Fruit fly (Drosophila melanogaster) whole organism, embryonic: ENCODE results near the gene Crys.

Experiments used
- BtbVII ChIP-seq: fragments of 200-800 bp; sonication (Bioruptor generic); optimal IDR thresholded peaks from 3 replicates; lab custom pipeline; 2017; ENCODE audit warnings: missing biosample characterization, mild to moderate bottlenecking, missing genetic modification characterization
- C15 ChIP-seq: fragments of 200-800 bp; sonication (Bioruptor generic); IDR thresholded peaks from 3 replicates; pipeline ENCODE4 v1.3.6; 2022; ENCODE audit warnings: missing biosample characterization, missing genetic modification characterization
- CG1024 ChIP-seq: fragments of 200-800 bp; sonication (Bioruptor generic); IDR thresholded peaks from 2 replicates; pipeline ENCODE4 v1.3.6; 2022; ENCODE audit warnings: missing biosample characterization, missing genetic modification characterization
- CG10274 ChIP-seq: fragments of 200-800 bp; sonication (Bioruptor generic); optimal IDR thresholded peaks from 3 replicates; lab custom pipeline; 2017; ENCODE audit warnings: missing biosample characterization, mild to moderate bottlenecking, missing genetic modification characterization
- CG10565 ChIP-seq: fragments of 200-800 bp; sonication (Bioruptor generic); optimal IDR thresholded peaks from 3 replicates; lab custom pipeline; 2016; ENCODE audit warnings: missing biosample characterization, mild to moderate bottlenecking, missing genetic modification characterization
- CG12155 ChIP-seq: fragments of 200-800 bp; sonication (Bioruptor generic); optimal IDR thresholded peaks from 3 replicates; lab custom pipeline; 2016; ENCODE audit warnings: missing biosample characterization, missing genetic modification characterization
- CG12219 ChIP-seq: fragments of 200-800 bp; sonication (Bioruptor generic); optimal IDR thresholded peaks from 3 replicates; lab custom pipeline; 2018; ENCODE audit warnings: missing biosample characterization, mild to moderate bottlenecking, missing genetic modification characterization
- CG14014 ChIP-seq: fragments of 200-800 bp; sonication (Bioruptor generic); IDR thresholded peaks from 2 replicates; pipeline ENCODE4 v1.3.6; 2022; ENCODE audit warnings: missing biosample characterization, missing genetic modification characterization
- CG1529 ChIP-seq: fragments of 200-800 bp; sonication (Bioruptor generic); optimal IDR thresholded peaks from 3 replicates; lab custom pipeline; 2018; ENCODE audit warnings: missing biosample characterization, missing genetic modification characterization
- CG15696 ChIP-seq: fragments of 200-800 bp; sonication (Bioruptor generic); optimal IDR thresholded peaks from 2 replicates; lab custom pipeline; 2019; ENCODE audit warnings: missing biosample characterization, mild to moderate bottlenecking, missing genetic modification characterization, moderate library complexity
- CG17385 ChIP-seq: fragments of 200-800 bp; sonication (Bioruptor generic); optimal IDR thresholded peaks from 3 replicates; lab custom pipeline; 2018; ENCODE audit warnings: missing biosample characterization, mild to moderate bottlenecking, missing genetic modification characterization
- CG2116 ChIP-seq: fragments of 200-800 bp; sonication (Bioruptor generic); optimal IDR thresholded peaks from 3 replicates; lab custom pipeline; 2018; ENCODE audit warnings: missing biosample characterization, mild to moderate bottlenecking, missing genetic modification characterization
- CG2202 ChIP-seq: fragments of 200-800 bp; sonication (Bioruptor generic); optimal IDR thresholded peaks from 2 replicates; lab custom pipeline; 2018; ENCODE audit warnings: missing biosample characterization, mild to moderate bottlenecking, missing genetic modification characterization
- CG30403 ChIP-seq: fragments of 200-800 bp; sonication (Bioruptor generic); optimal IDR thresholded peaks from 3 replicates; lab custom pipeline; 2016; ENCODE audit warnings: missing biosample characterization, missing genetic modification characterization
- CG32532 ChIP-seq: fragments of 200-800 bp; sonication (Bioruptor generic); IDR thresholded peaks from 2 replicates; pipeline ENCODE4 v1.3.6; 2022; ENCODE audit warnings: missing biosample characterization, missing genetic modification characterization
- CG32767 ChIP-seq: fragments of 200-800 bp; sonication (Bioruptor generic); IDR thresholded peaks from 2 replicates; pipeline ENCODE4 v1.3.6; 2022; ENCODE audit warnings: missing biosample characterization, missing genetic modification characterization
- CG3726 ChIP-seq: fragments of 200-800 bp; sonication (Bioruptor generic); IDR thresholded peaks from 3 replicates; pipeline ENCODE4, ENCODE4 v1.3.6; 2022; ENCODE audit warnings: missing biosample characterization, missing genetic modification characterization
- CG6689 ChIP-seq: fragments of 200-800 bp; sonication (Bioruptor generic); IDR thresholded peaks from 2 replicates; pipeline ENCODE4 v1.3.6; 2022; ENCODE audit warnings: missing biosample characterization, missing genetic modification characterization
- CG8765 ChIP-seq: fragments of 200-800 bp; sonication (Bioruptor generic); IDR thresholded peaks from 2 replicates; pipeline ENCODE4 v1.3.6; 2022; ENCODE audit warnings: missing biosample characterization, missing genetic modification characterization
- CHES-1-like ChIP-seq: fragments of 200-800 bp; sonication (Bioruptor generic); optimal IDR thresholded peaks from 2 replicates; lab custom pipeline; 2016; ENCODE audit warnings: missing biosample characterization, missing genetic modification characterization
- Camta ChIP-seq: fragments of 200-800 bp; sonication (Bioruptor generic); optimal IDR thresholded peaks from 2 replicates; lab custom pipeline; 2016; ENCODE audit warnings: missing biosample characterization, missing genetic modification characterization
- Drgx ChIP-seq: fragments of 200-800 bp; sonication (Bioruptor generic); IDR thresholded peaks from 2 replicates; pipeline ENCODE4 v1.3.6; 2022; ENCODE audit warnings: missing biosample characterization, missing genetic modification characterization
- E2f2 ChIP-seq: fragments of 200-800 bp; sonication (Bioruptor generic); IDR thresholded peaks from 2 replicates; pipeline ENCODE4 v1.3.6; 2022; ENCODE audit warnings: missing biosample characterization, missing genetic modification characterization
- Mad ChIP-seq: fragments of 200-800 bp; sonication (Bioruptor generic); optimal IDR thresholded peaks from 2 replicates; lab custom pipeline; 2016; ENCODE audit warnings: missing biosample characterization, missing genetic modification characterization
- NC2β ChIP-seq: fragments of 200-800 bp; sonication (Bioruptor generic); optimal IDR thresholded peaks from 2 replicates; lab custom pipeline; 2016; ENCODE audit warnings: missing biosample characterization, missing genetic modification characterization
- NK7.1 ChIP-seq: fragments of 200-800 bp; sonication (Bioruptor generic); optimal IDR thresholded peaks from 3 replicates; lab custom pipeline; 2016; ENCODE audit warnings: missing biosample characterization, missing genetic modification characterization
- Oli ChIP-seq: fragments of 200-800 bp; sonication (Bioruptor generic); optimal IDR thresholded peaks from 2 replicates; lab custom pipeline; 2018; ENCODE audit warnings: missing biosample characterization, mild to moderate bottlenecking, missing genetic modification characterization, moderate library complexity
- Pdp1 ChIP-seq, 2 experiments: fragments of 200-800 bp; sonication (Bioruptor generic); optimal IDR thresholded peaks; 3 replicates each; lab custom pipeline; 2016; ENCODE audit warnings: missing biosample characterization in 2 of 2, missing genetic modification characterization in 2 of 2, mild to moderate bottlenecking in 1 of 2, moderate library complexity in 1 of 2
- Xbp1 ChIP-seq: fragments of 200-800 bp; sonication (Bioruptor generic); optimal IDR thresholded peaks from 3 replicates; lab custom pipeline; 2016; ENCODE audit warnings: missing biosample characterization, mild to moderate bottlenecking, missing genetic modification characterization
- Xrp1 ChIP-seq: fragments of 200-800 bp; sonication (Bioruptor generic); IDR thresholded peaks from 2 replicates; pipeline ENCODE4 v1.3.6; 2022; ENCODE audit warnings: missing biosample characterization, missing genetic modification characterization
- amos ChIP-seq: fragments of 200-800 bp; sonication (Bioruptor generic); IDR thresholded peaks from 2 replicates; pipeline ENCODE4 v1.3.6; 2022; ENCODE audit warnings: missing biosample characterization, missing genetic modification characterization; ENCODE audit not compliant: partially characterized antibody
- bab2 ChIP-seq: fragments of 200-800 bp; sonication (Bioruptor generic); optimal IDR thresholded peaks from 2 replicates; lab custom pipeline; 2016; ENCODE audit warnings: missing biosample characterization, missing genetic modification characterization
- dmrt99B ChIP-seq: fragments of 200-800 bp; sonication (Bioruptor generic); optimal IDR thresholded peaks from 2 replicates; lab custom pipeline; 2018; ENCODE audit warnings: missing biosample characterization, mild to moderate bottlenecking, missing genetic modification characterization, moderate library complexity
- dpn ChIP-seq, 2 experiments: fragments of 200-800 bp; sonication (Bioruptor generic); optimal IDR thresholded peaks; 3 replicates each; lab custom pipeline; 2016; ENCODE audit warnings: missing biosample characterization in 2 of 2, missing genetic modification characterization in 2 of 2
- ems ChIP-seq: fragments of 200-800 bp; sonication (Bioruptor generic); optimal IDR thresholded peaks from 3 replicates; lab custom pipeline; 2016; ENCODE audit warnings: missing biosample characterization, missing genetic modification characterization
- eve ChIP-seq, 2 experiments: fragments of >200 bp; optimal IDR thresholded peaks; 2 replicates each; lab custom pipeline; 2017; ENCODE audit warnings: missing biosample characterization in 2 of 2, missing genetic modification characterization in 2 of 2
- fd102C ChIP-seq: fragments of 200-800 bp; sonication (Bioruptor generic); optimal IDR thresholded peaks from 2 replicates; lab custom pipeline; 2018; ENCODE audit warnings: missing biosample characterization, mild to moderate bottlenecking, missing genetic modification characterization, moderate library complexity
- grau ChIP-seq: fragments of 200-800 bp; optimal IDR thresholded peaks from 3 replicates; lab custom pipeline; 2019; ENCODE audit warnings: missing biosample characterization, mild to moderate bottlenecking, missing genetic modification characterization, moderate library complexity
- klu ChIP-seq: fragments of 200-800 bp; sonication (Bioruptor generic); IDR thresholded peaks from 2 replicates; pipeline ENCODE4 v1.3.6; 2022; ENCODE audit warnings: missing biosample characterization, missing genetic modification characterization
- lilli ChIP-seq: fragments of 200-800 bp; sonication (Bioruptor generic); optimal IDR thresholded peaks from 3 replicates; lab custom pipeline; 2016; ENCODE audit warnings: missing biosample characterization, missing genetic modification characterization
- lmd ChIP-seq: fragments of 200-800 bp; sonication (Bioruptor generic); IDR thresholded peaks from 2 replicates; pipeline ENCODE4 v1.3.6; 2022; ENCODE audit warnings: missing biosample characterization, missing genetic modification characterization
- lov ChIP-seq, 2 experiments: fragments of 200-800 bp in 1 of 2; fragments of >200 bp in 1 of 2; sonication (Bioruptor generic) in 1 of 2; IDR thresholded peaks in 1 of 2; optimal IDR thresholded peaks in 1 of 2; 2 replicates in 1 of 2; 3 replicates in 1 of 2; pipeline versions ENCODE4 v1.3.6 to Lab custom; 2017 to 2022; ENCODE audit warnings: missing biosample characterization in 1 of 2, missing genetic modification characterization in 1 of 2
- onecut ChIP-seq: fragments of 200-800 bp; sonication (Bioruptor generic); IDR thresholded peaks from 2 replicates; pipeline ENCODE4 v1.3.6; 2022; ENCODE audit warnings: missing biosample characterization, missing genetic modification characterization
- org-1 ChIP-seq: fragments of 200-800 bp; sonication (Bioruptor generic); optimal IDR thresholded peaks from 2 replicates; lab custom pipeline; 2017; ENCODE audit warnings: missing biosample characterization, missing genetic modification characterization
- ranshi ChIP-seq: fragments of 200-800 bp; sonication (Bioruptor generic); IDR thresholded peaks from 2 replicates; pipeline ENCODE4 v1.3.6; 2022; ENCODE audit warnings: missing biosample characterization, missing genetic modification characterization
- sens-2 ChIP-seq: fragments of 200-800 bp; sonication (Bioruptor generic); IDR thresholded peaks from 2 replicates; pipeline ENCODE4 v1.3.6; 2022; ENCODE audit warnings: missing biosample characterization, missing genetic modification characterization
- sob ChIP-seq: fragments of 200-800 bp; sonication (Bioruptor generic); IDR thresholded peaks from 2 replicates; pipeline ENCODE4 v1.3.6; 2022; ENCODE audit warnings: missing biosample characterization, missing genetic modification characterization
- stc ChIP-seq: fragments of 200-800 bp; sonication (Bioruptor generic); IDR thresholded peaks from 2 replicates; pipeline ENCODE4 v1.3.6; 2022; ENCODE audit warnings: missing biosample characterization, missing genetic modification characterization
- ttk ChIP-seq: fragments of 200-800 bp; sonication (Bioruptor generic); IDR thresholded peaks from 2 replicates; pipeline ENCODE4 v2.1.2; 2022; ENCODE audit warnings: missing biosample characterization, missing genetic modification characterization
- wor ChIP-seq: fragments of 200-800 bp; sonication (Bioruptor generic); IDR thresholded peaks from 2 replicates; pipeline ENCODE4 v1.3.6; 2022; ENCODE audit warnings: missing biosample characterization, missing genetic modification characterization

Crys gene

DNA sequence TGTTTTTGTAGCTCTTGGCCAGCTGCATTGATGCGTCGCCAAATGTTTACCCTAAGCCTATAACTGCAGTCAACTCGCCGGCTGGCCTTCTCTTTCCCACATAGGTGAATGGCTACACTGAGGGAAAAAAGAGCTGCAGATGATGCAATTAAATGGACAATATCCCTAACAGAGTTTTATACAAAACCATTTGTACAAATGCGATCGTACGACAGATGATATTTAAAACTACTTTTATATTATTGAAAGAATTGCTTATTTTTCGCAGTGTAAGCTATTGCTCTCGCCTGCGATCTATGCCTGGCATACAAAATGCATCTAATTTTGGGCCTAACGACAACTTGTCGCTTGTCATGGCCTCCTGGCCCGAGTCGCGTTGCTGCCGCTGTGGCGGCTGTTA lies 6.0 kb downstream of the Crys start (continued):
- TF ChIP-seq CG14014 (GFP tag; lab: Robert Waterston, UW) (peak; percentile 50; the same call in 1 of the 2 replicates), CG8765 (peak; percentile 55; the same call in 1 of the 2 replicates), onecut (peak; percentile 43; the same call in 1 of the 2 replicates), lmd (GFP tag; lab: Robert Waterston, UW) (peak; percentile 52), NC2β (GFP tag; lab: Kevin White, UChicago) (peak; percentile 8), CG32767 (GFP tag; lab: Robert Waterston, UW) (peak; percentile 47; the same call in 1 of the 2 replicates), dmrt99B (tag; lab: Kevin White, UChicago) (peak; percentile 56), lilli (peak; percentile 16), sob (peak; percentile 60; the same call in 1 of the 2 replicates), CG10274 (GFP tag; lab: Kevin White, UChicago) (no peak), Mad (GFP tag; lab: Kevin White, UChicago) (peak; percentile 14), CG30403 (GFP tag; lab: Kevin White, UChicago) (peak; percentile 36), Xbp1 (GFP tag; lab: Kevin White, UChicago) (peak; percentile 55), E2f2 (GFP tag; lab: Robert Waterston, UW) (no peak), bab2 (peak; percentile 8), fd102C (GFP tag; lab: Kevin White, UChicago) (peak; percentile 22), Oli (tag; lab: Kevin White, UChicago) (peak; percentile 44), ttk (GFP tag; lab: Robert Waterston, UW) (peak; percentile 64; the same call in 1 of the 2 replicates), CG32532 (GFP tag; lab: Robert Waterston, UW) (0 out of 2 replicates have a peak, but pooled peaks have one; percentile 17), dpn (GFP tag; optimal IDR thresholded peaks at IDR 0.05; lab: Kevin White, UChicago) (peak; percentile 23 to 30), Xrp1 (GFP tag; lab: Robert Waterston, UW) (peak; percentile 62; the same call in 1 of the 2 replicates), CG1529 (GFP tag; lab: Kevin White, UChicago) (peak; percentile 36), ranshi (GFP tag; lab: Robert Waterston, UW) (peak; percentile 29; the same call in 1 of the 2 replicates), BtbVII (GFP tag; lab: Kevin White, UChicago) (no peak), CG1024 (peak; percentile 30; the same call in 1 of the 2 replicates), sens-2 (peak; percentile 51; the same call in 1 of the 2 replicates), CG6689 (GFP tag; lab: Robert Waterston, UW) (peak; percentile 56), CG3726 (0 out of 3 replicates have a peak, but pooled peaks have one; percentile 44), ems (GFP tag; lab: Kevin White, UChicago) (no peak), NK7.1 (no peak), CG17385 (GFP tag; lab: Kevin White, UChicago) (peak; percentile 27), CHES-1-like (no peak), CG2116 (no peak), eve (GFP tag; optimal IDR thresholded peaks at IDR 0.05; lab: Kevin White, UChicago) (peak; percentile 30 to 53), org-1 (GFP tag; lab: Kevin White, UChicago) (peak; percentile 50), CG12155 (GFP tag; lab: Kevin White, UChicago) (peak; percentile 6), Pdp1 (GFP tag; optimal IDR thresholded peaks at IDR 0.05; lab: Kevin White, UChicago) (peak; percentile 20 to 21), CG12219 (GFP tag; lab: Kevin White, UChicago) (peak; percentile 45), CG2202 (no peak), stc (GFP tag; lab: Robert Waterston, UW) (peak; percentile 34; the same call in 1 of the 2 replicates), CG15696 (tag; lab: Kevin White, UChicago) (peak; percentile 35), C15 (GFP tag; lab: Robert Waterston, UW) (no peak), lov (optimal IDR thresholded peaks at IDR 0.05; lab: Kevin White, UChicago) (no peak), lov (GFP tag; IDR thresholded peaks at IDR 0.05; lab: Robert Waterston, UW) (peak; percentile 74; the same call in 2 of the 3 replicates), grau (peak; percentile 44), amos (GFP tag; lab: Robert Waterston, UW) (0 out of 2 replicates have a peak, but pooled peaks have one; percentile 9), klu (GFP tag; lab: Robert Waterston, UW) (0 out of 2 replicates have a peak, but pooled peaks have one; percentile 18), Drgx (GFP tag; lab: Robert Waterston, UW) (peak; percentile 94), Camta (GFP tag; lab: Kevin White, UChicago) (peak; percentile 12), CG10565 (no peak), wor (GFP tag; lab: Robert Waterston, UW) (peak; percentile 48)
